Worm (Caenorhabditis elegans) whole organism, L3 larva: ENCODE data around the gene gpa-6.

Source experiments
- R02D3.7 ChIP-seq: fragments of 150-350 bp; optimal IDR thresholded peaks from 2 replicates; lab custom pipeline; 2014; ENCODE audit warnings: missing biosample characterization, missing genetic modification characterization
- aly-2 ChIP-seq: fragments of 150-350 bp; optimal IDR thresholded peaks from 2 replicates; lab custom pipeline; 2014; ENCODE audit warnings: missing biosample characterization, missing genetic modification characterization
- ama-1 ChIP-seq: fragments of 150-350 bp; optimal IDR thresholded peaks from 2 replicates; lab custom pipeline; 2018
- ceh-16 ChIP-seq: sonication (generic microtip); optimal IDR thresholded peaks from 2 replicates; lab custom pipeline; 2017; ENCODE audit warnings: missing biosample characterization, missing genetic modification characterization
- ceh-9 ChIP-seq: sonication (generic microtip); optimal IDR thresholded peaks from 2 replicates; lab custom pipeline; 2018; ENCODE audit warnings: missing biosample characterization, missing genetic modification characterization
- daf-12 ChIP-seq: fragments of 150-350 bp; optimal IDR thresholded peaks from 2 replicates; lab custom pipeline; 2014; ENCODE audit warnings: missing biosample characterization, missing genetic modification reagents, missing genetic modification characterization
- egl-27 ChIP-seq: sonication (generic microtip); optimal IDR thresholded peaks from 4 replicates; lab custom pipeline; 2017; ENCODE audit warnings: missing biosample characterization, missing genetic modification reagents, missing genetic modification characterization
- egl-5 ChIP-seq: fragments of 150-350 bp; optimal IDR thresholded peaks from 2 replicates; lab custom pipeline; 2017; ENCODE audit warnings: missing biosample characterization, missing genetic modification reagents, missing genetic modification characterization, inconsistent platforms
- elt-1 ChIP-seq: fragments of 150-350 bp; optimal IDR thresholded peaks from 2 replicates; lab custom pipeline; 2014; ENCODE audit warnings: missing biosample characterization, missing genetic modification characterization
- elt-2 ChIP-seq: sonication (generic microtip); optimal IDR thresholded peaks from 2 replicates; lab custom pipeline; 2016; ENCODE audit warnings: missing genetic modification reagents, mild to moderate bottlenecking, missing genetic modification characterization, missing compliant biosample characterization
- eor-1 ChIP-seq, 2 experiments: fragments of 150-350 bp; optimal IDR thresholded peaks; 2 replicates each; lab custom pipeline; 2014 to 2018; ENCODE audit warnings: missing biosample characterization in 2 of 2, missing genetic modification characterization in 2 of 2
- fkh-10 ChIP-seq: sonication (generic microtip); optimal IDR thresholded peaks from 2 replicates; lab custom pipeline; 2017; ENCODE audit warnings: missing biosample characterization, missing genetic modification reagents, missing genetic modification characterization
- jun-1 ChIP-seq: fragments of 150-350 bp; optimal IDR thresholded peaks from 2 replicates; lab custom pipeline; 2014; ENCODE audit warnings: missing biosample characterization, missing genetic modification reagents, missing genetic modification characterization
- lin-15B ChIP-seq: fragments of 150-350 bp; optimal IDR thresholded peaks from 2 replicates; lab custom pipeline; 2014; ENCODE audit warnings: missing biosample characterization, missing genetic modification characterization
- lin-39 ChIP-seq: fragments of 150-350 bp; optimal IDR thresholded peaks from 2 replicates; lab custom pipeline; 2018; ENCODE audit warnings: missing biosample characterization, missing genetic modification reagents, missing genetic modification characterization
- lsy-12 ChIP-seq: sonication (generic microtip); optimal IDR thresholded peaks from 2 replicates; lab custom pipeline; 2016; ENCODE audit warnings: mild to moderate bottlenecking, missing genetic modification characterization, missing compliant biosample characterization
- mdl-1 ChIP-seq: fragments of 150-350 bp; optimal IDR thresholded peaks from 2 replicates; lab custom pipeline; 2014; ENCODE audit warnings: missing biosample characterization, missing genetic modification characterization
- mml-1 ChIP-seq: fragments of 150-350 bp; sonication (generic microtip); optimal IDR thresholded peaks from 3 replicates; lab custom pipeline; 2014; ENCODE audit warnings: missing biosample characterization, missing genetic modification characterization
- nfya-1 ChIP-seq: sonication (generic microtip); optimal IDR thresholded peaks from 2 replicates; lab custom pipeline; 2017; ENCODE audit warnings: missing genetic modification characterization, mild to moderate bottlenecking, missing compliant biosample characterization, antibody characterized with exemption, moderate library complexity; ENCODE audit not compliant: insufficient read depth
- nhr-11 ChIP-seq: fragments of 150-350 bp; optimal IDR thresholded peaks from 2 replicates; lab custom pipeline; 2014; ENCODE audit warnings: missing biosample characterization, missing genetic modification characterization
- nhr-12 ChIP-seq: fragments of 150-350 bp; optimal IDR thresholded peaks from 2 replicates; lab custom pipeline; 2014; ENCODE audit warnings: missing biosample characterization, missing genetic modification characterization
- nhr-23 ChIP-seq: fragments of 150-350 bp; optimal IDR thresholded peaks from 2 replicates; lab custom pipeline; 2014; ENCODE audit warnings: missing biosample characterization, missing genetic modification reagents, missing genetic modification characterization
- nhr-25 ChIP-seq: sonication (generic microtip); optimal IDR thresholded peaks from 2 replicates; lab custom pipeline; 2017; ENCODE audit warnings: missing biosample characterization, missing genetic modification characterization
- nhr-28 ChIP-seq: fragments of 150-350 bp; optimal IDR thresholded peaks from 2 replicates; lab custom pipeline; 2014; ENCODE audit warnings: missing biosample characterization, missing genetic modification characterization
- nhr-43 ChIP-seq: sonication (generic microtip); optimal IDR thresholded peaks from 2 replicates; lab custom pipeline; 2016; ENCODE audit warnings: mild to moderate bottlenecking, missing genetic modification characterization, missing compliant biosample characterization; ENCODE audit not compliant: poor library complexity, severe bottlenecking
- nhr-67 ChIP-seq: fragments of 150-350 bp; optimal IDR thresholded peaks from 2 replicates; lab custom pipeline; 2014; ENCODE audit warnings: missing biosample characterization, missing genetic modification characterization
- nhr-76 ChIP-seq: fragments of 150-350 bp; sonication (generic microtip); optimal IDR thresholded peaks from 5 replicates; lab custom pipeline; 2014; ENCODE audit warnings: missing biosample characterization, missing genetic modification characterization
- nhr-77 ChIP-seq: fragments of 150-350 bp; optimal IDR thresholded peaks from 2 replicates; lab custom pipeline; 2014; ENCODE audit warnings: missing biosample characterization, missing genetic modification characterization
- pqm-1 ChIP-seq: fragments of 150-350 bp; optimal IDR thresholded peaks from 2 replicates; lab custom pipeline; 2017; ENCODE audit warnings: missing biosample characterization, missing genetic modification characterization, inconsistent platforms
- skn-1 ChIP-seq: fragments of 150-350 bp; optimal IDR thresholded peaks from 2 replicates; lab custom pipeline; 2014; ENCODE audit warnings: missing biosample characterization, missing genetic modification characterization
- snpc-4 ChIP-seq: fragments of 150-350 bp; optimal IDR thresholded peaks from 2 replicates; lab custom pipeline; 2014; ENCODE audit warnings: missing biosample characterization, missing genetic modification characterization
- tbx-2 ChIP-seq: sonication (generic microtip); optimal IDR thresholded peaks from 2 replicates; lab custom pipeline; 2016; ENCODE audit warnings: mild to moderate bottlenecking, missing genetic modification characterization, missing compliant biosample characterization
- unc-39 ChIP-seq: sonication (generic microtip); optimal IDR thresholded peaks from 4 replicates; lab custom pipeline; 2017; ENCODE audit warnings: missing biosample characterization, missing genetic modification characterization
- zag-1 ChIP-seq: fragments of 150-350 bp; optimal IDR thresholded peaks from 2 replicates; lab custom pipeline; 2014; ENCODE audit warnings: missing biosample characterization, missing genetic modification characterization

Gene gpa-6

ce11 chrX:13144975-13145618 is 45.9 kb upstream of the gpa-6 start (continued):
- TF ChIP-seq R02D3.7: peak; percentile 74
- no peak for TF ChIP-seq nhr-67 (tag; lab: Kevin White, UChicago)

DNA sequence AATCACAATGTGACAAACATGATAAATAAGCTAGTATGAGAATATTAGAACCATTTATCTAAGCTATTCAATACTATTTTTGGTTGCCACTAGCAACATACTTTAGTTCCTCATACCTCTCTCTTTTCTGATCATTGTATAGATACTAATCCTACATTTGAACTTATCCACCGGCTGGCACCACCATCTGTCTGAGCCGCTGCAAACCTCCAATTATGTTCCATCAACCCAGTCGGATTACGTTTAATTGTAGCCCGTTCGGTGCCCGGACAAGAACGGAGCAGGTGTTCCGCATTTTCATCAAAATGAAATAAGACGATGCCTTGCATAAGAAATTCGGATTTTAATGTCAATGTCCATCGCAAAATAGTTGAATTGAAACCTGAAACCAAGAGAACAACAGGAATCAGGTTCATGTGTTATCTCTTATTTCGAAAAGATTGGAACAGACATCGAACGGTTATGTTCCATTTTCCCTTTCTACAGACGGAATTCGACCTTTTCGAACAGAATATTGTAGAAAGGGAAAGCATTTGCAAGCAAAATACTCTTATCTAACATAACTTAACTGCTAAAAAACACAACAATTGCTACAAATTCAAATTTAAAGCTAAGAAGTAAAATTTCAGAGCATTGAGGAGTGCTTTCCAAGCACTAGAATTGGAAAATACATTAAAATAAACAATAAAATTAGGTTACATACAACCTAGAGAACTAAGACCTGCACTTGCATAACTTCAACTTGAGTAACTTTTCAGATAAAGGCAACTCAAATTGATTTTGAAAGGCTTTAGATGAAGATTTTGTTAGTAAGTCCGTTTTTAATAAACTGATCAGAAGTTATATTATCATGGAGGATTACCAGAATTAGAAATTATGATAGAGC is 44.8 kb upstream of the gpa-6 start:
- TF ChIP-seq nhr-23: peak; percentile 50
- TF ChIP-seq egl-27: no peak
- peak; percentile 7 for TF ChIP-seq nhr-43 (tag; lab: Kevin White, UChicago)
- peak; percentile 67 for TF ChIP-seq nhr-25 (tag; lab: Kevin White, UChicago)
- TF ChIP-seq elt-1 (tag; lab: Kevin White, UChicago): peak; percentile 18
- TF ChIP-seq nhr-28 (tag; lab: Kevin White, UChicago): no peak
- no peak for TF ChIP-seq nhr-77 (tag; lab: Kevin White, UChicago)
- no peak for TF ChIP-seq unc-39 (tag; lab: Kevin White, UChicago)

DNA sequence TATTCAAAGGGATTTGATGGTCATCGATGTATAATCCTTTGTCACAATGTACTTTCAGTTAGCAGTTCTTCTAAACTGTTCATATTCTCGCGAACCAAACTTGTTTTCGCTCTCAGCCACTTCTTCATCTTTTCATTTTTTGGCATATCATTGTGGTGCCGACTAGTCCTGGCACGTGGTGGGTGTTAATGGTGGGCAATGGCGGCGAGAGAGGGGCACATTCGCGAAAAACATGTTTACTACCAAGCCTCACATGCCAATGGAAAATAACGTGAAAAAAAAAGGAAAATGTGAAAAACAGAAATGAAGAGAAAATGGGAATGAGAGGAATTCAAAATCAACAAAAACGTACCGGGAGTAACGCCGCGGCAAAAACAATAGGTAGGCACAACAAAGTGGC is 43.9 kb upstream of the gpa-6 start:
- TF ChIP-seq skn-1 (tag; lab: Kevin White, UChicago): no peak
- no peak for TF ChIP-seq zag-1
- no peak for TF ChIP-seq nhr-28 (tag; lab: Kevin White, UChicago)
- TF ChIP-seq nhr-76 (tag; lab: Kevin White, UChicago): no peak
- TF ChIP-seq ceh-16 (tag; lab: Kevin White, UChicago): no peak
- peak; percentile 65 for TF ChIP-seq lin-39 (tag; lab: Kevin White, UChicago)
- no peak for TF ChIP-seq pqm-1 (tag; lab: Kevin White, UChicago)
- no peak for TF ChIP-seq lsy-12
- TF ChIP-seq egl-5 (tag; lab: Kevin White, UChicago): peak; percentile 60
- TF ChIP-seq R02D3.7: no peak
- no peak for TF ChIP-seq nhr-11 (tag; lab: Kevin White, UChicago)
- TF ChIP-seq fkh-10 (GFP tag; lab: Kevin White, UChicago): no peak
- no peak for TF ChIP-seq daf-12
- no peak for TF ChIP-seq jun-1 (tag; lab: Kevin White, UChicago)
- TF ChIP-seq snpc-4 (tag; lab: Kevin White, UChicago): no peak
- no peak for TF ChIP-seq nhr-77 (tag; lab: Kevin White, UChicago)
- peak; percentile 63 for TF ChIP-seq nhr-25 (tag; lab: Kevin White, UChicago)
- TF ChIP-seq tbx-2 (tag; lab: Kevin White, UChicago): no peak
- TF ChIP-seq nhr-43 (tag; lab: Kevin White, UChicago): no peak
- TF ChIP-seq ceh-9 (tag; lab: Kevin White, UChicago): no peak
- peak; percentile 32 for TF ChIP-seq nfya-1 (tag; lab: Kevin White, UChicago)
- TF ChIP-seq nhr-12 (tag; lab: Kevin White, UChicago): no peak
- TF ChIP-seq ama-1 (lab: Kevin White, UChicago): no peak
- TF ChIP-seq elt-1 (tag; lab: Kevin White, UChicago): no peak
- no peak for TF ChIP-seq egl-27
- TF ChIP-seq, all 47 proteins: peak for 4

- no peak for TF ChIP-seq lin-15B (tag; lab: Kevin White, UChicago)
- TF ChIP-seq lsy-12: no peak
- no peak for TF ChIP-seq aly-2 (tag; lab: Kevin White, UChicago)
- no peak for TF ChIP-seq jun-1 (tag; lab: Kevin White, UChicago)
- TF ChIP-seq eor-1 (tag; optimal IDR thresholded peaks at IDR 0.05; lab: Kevin White, UChicago): no peak
- no peak for TF ChIP-seq lin-39 (tag; lab: Kevin White, UChicago)
- TF ChIP-seq elt-2: peak; percentile 57
- TF ChIP-seq, all 47 proteins: peak for 1
These were observed 36.5 kb upstream of the gpa-6 start for ce11 chrX:13154514-13154913.

DNA sequence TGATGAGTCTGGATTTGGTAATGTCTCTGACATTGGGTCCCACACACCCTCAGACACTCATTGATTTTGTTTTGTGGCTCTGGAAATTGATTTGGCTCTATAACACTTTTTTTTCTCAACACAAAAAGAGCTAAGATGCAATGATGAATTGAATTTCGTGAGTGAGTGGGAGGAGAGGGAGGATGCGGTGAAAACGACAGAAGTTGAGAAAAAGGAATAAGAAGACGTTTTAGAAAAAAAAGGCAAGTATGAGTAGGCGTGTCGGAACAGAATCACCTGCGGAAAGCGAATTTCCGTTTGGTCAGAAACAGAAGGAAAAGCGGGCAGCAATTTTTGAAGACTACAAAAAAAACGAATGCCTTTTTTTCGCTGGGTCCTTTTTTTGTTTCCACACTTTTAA is 35.3 kb upstream of the gpa-6 start:
- no peak for TF ChIP-seq mdl-1 (tag; lab: Kevin White, UChicago)
- TF ChIP-seq nhr-25 (tag; lab: Kevin White, UChicago): no peak
- peak; percentile 69 for TF ChIP-seq fkh-10 (GFP tag; lab: Kevin White, UChicago)
- TF ChIP-seq mml-1 (tag; lab: Kevin White, UChicago): no peak
- TF ChIP-seq nhr-23: no peak
- TF ChIP-seq, all 47 proteins: peak for 1
